Fruit fly (Drosophila melanogaster) whole organism, embryonic: ENCODE data around the gene Tbcc.
A peak's percentile ranks its signal among the peaks of the same experiment; 100 is the strongest.

ENCODE experiments used
- B-H2 ChIP-seq: fragments of 200-800 bp; sonication (Bioruptor generic); optimal IDR thresholded peaks from 2 replicates; lab custom pipeline; 2018; ENCODE audit warnings: missing biosample characterization, mild to moderate bottlenecking, missing genetic modification characterization
- CG10274 ChIP-seq: fragments of 200-800 bp; sonication (Bioruptor generic); optimal IDR thresholded peaks from 3 replicates; lab custom pipeline; 2017; ENCODE audit warnings: missing biosample characterization, mild to moderate bottlenecking, missing genetic modification characterization
- CG10431 ChIP-seq: fragments of 200-800 bp; sonication (Bioruptor generic); optimal IDR thresholded peaks from 3 replicates; lab custom pipeline; 2018; ENCODE audit warnings: missing biosample characterization, mild to moderate bottlenecking, missing genetic modification characterization
- CG11247 ChIP-seq: fragments of 200-800 bp; sonication (Bioruptor generic); IDR thresholded peaks from 2 replicates; pipeline ENCODE4 v1.3.6; 2022; ENCODE audit warnings: missing biosample characterization, missing genetic modification characterization
- CG11504 ChIP-seq: fragments of 200-800 bp; sonication (Bioruptor generic); optimal IDR thresholded peaks from 3 replicates; lab custom pipeline; 2019; ENCODE audit warnings: missing biosample characterization, mild to moderate bottlenecking, missing genetic modification characterization, moderate library complexity
- CG11696 ChIP-seq: fragments of 200-800 bp; sonication (Bioruptor generic); IDR thresholded peaks from 2 replicates; pipeline ENCODE4 v1.3.6; 2022; ENCODE audit warnings: missing biosample characterization, missing genetic modification characterization
- CG12236 ChIP-seq: fragments of 200-800 bp; sonication (Bioruptor generic); optimal IDR thresholded peaks from 2 replicates; lab custom pipeline; 2016; ENCODE audit warnings: missing biosample characterization, missing genetic modification characterization
- CG13287 ChIP-seq: fragments of 200-800 bp; sonication (Bioruptor generic); IDR thresholded peaks from 2 replicates; pipeline ENCODE4 v1.3.6; 2022; ENCODE audit warnings: missing biosample characterization, missing genetic modification characterization; ENCODE audit not compliant: partially characterized antibody
- CG1602 ChIP-seq: fragments of 200-800 bp; sonication (Bioruptor generic); optimal IDR thresholded peaks from 3 replicates; lab custom pipeline; 2016; ENCODE audit warnings: missing biosample characterization, missing genetic modification characterization
- CG1603 ChIP-seq: fragments of 200-800 bp; sonication (Bioruptor generic); optimal IDR thresholded peaks from 2 replicates; lab custom pipeline; 2019; ENCODE audit warnings: missing biosample characterization, mild to moderate bottlenecking, missing genetic modification characterization, moderate library complexity
- CG1647 ChIP-seq: fragments of 200-800 bp; sonication (Bioruptor generic); optimal IDR thresholded peaks from 3 replicates; lab custom pipeline; 2016; ENCODE audit warnings: missing biosample characterization, missing genetic modification characterization
- CG17568 ChIP-seq: fragments of 200-800 bp; sonication (Bioruptor generic); optimal IDR thresholded peaks from 2 replicates; lab custom pipeline; 2018; ENCODE audit warnings: missing biosample characterization, mild to moderate bottlenecking, missing genetic modification characterization, moderate library complexity
- CG18011 ChIP-seq: fragments of 200-800 bp; sonication (Bioruptor generic); optimal IDR thresholded peaks from 2 replicates; lab custom pipeline; 2017; ENCODE audit warnings: missing biosample characterization, missing genetic modification characterization, mild to moderate bottlenecking, moderate library complexity, missing genotype
- CG18476 ChIP-seq: fragments of 200-800 bp; sonication (Bioruptor generic); optimal IDR thresholded peaks from 2 replicates; lab custom pipeline; 2016; ENCODE audit warnings: missing biosample characterization, mild to moderate bottlenecking, missing genetic modification characterization
- CG2678 ChIP-seq: fragments of 200-800 bp; sonication (Bioruptor generic); optimal IDR thresholded peaks from 3 replicates; lab custom pipeline; 2019; ENCODE audit warnings: missing biosample characterization, mild to moderate bottlenecking, missing genetic modification characterization, moderate library complexity
- CG3065 ChIP-seq: fragments of 200-800 bp; sonication (Bioruptor generic); optimal IDR thresholded peaks from 2 replicates; lab custom pipeline; 2016; ENCODE audit warnings: missing biosample characterization, missing genetic modification characterization
- CG3281 ChIP-seq: fragments of 200-800 bp; sonication (Bioruptor generic); optimal IDR thresholded peaks from 3 replicates; lab custom pipeline; 2017; ENCODE audit warnings: missing biosample characterization, mild to moderate bottlenecking, missing genetic modification characterization
- CG3407 ChIP-seq: fragments of 200-800 bp; sonication (Bioruptor generic); optimal IDR thresholded peaks from 2 replicates; lab custom pipeline; 2018; ENCODE audit warnings: missing biosample characterization, mild to moderate bottlenecking, missing genetic modification characterization
- CG34376 ChIP-seq: fragments of 200-800 bp; sonication (Bioruptor generic); optimal IDR thresholded peaks from 2 replicates; lab custom pipeline; 2018; ENCODE audit warnings: missing biosample characterization, mild to moderate bottlenecking, missing genetic modification characterization
- CG4617 ChIP-seq: fragments of 200-800 bp; sonication (Bioruptor generic); optimal IDR thresholded peaks from 3 replicates; lab custom pipeline; 2016; ENCODE audit warnings: missing biosample characterization, missing genetic modification characterization, borderline replicate concordance
- Dref ChIP-seq: fragments of 200-800 bp; sonication (Bioruptor generic); IDR thresholded peaks from 2 replicates; pipeline ENCODE4 v1.3.6; 2022; ENCODE audit warnings: missing biosample characterization, missing genetic modification characterization
- Fer1 ChIP-seq: fragments of 200-800 bp; sonication (Bioruptor generic); optimal IDR thresholded peaks from 2 replicates; lab custom pipeline; 2017; ENCODE audit warnings: missing biosample characterization, mild to moderate bottlenecking, missing genetic modification characterization
- H15 ChIP-seq: fragments of 200-800 bp; sonication (Bioruptor generic); IDR thresholded peaks from 3 replicates; pipeline ENCODE4 v1.3.6; 2022; ENCODE audit warnings: missing biosample characterization, missing genetic modification characterization
- HHEX ChIP-seq: fragments of 200-800 bp; sonication (Bioruptor generic); optimal IDR thresholded peaks from 3 replicates; lab custom pipeline; 2017; ENCODE audit warnings: missing biosample characterization, mild to moderate bottlenecking, missing genetic modification characterization, missing genetic modification reagents
- Jarid2 ChIP-seq: fragments of 200-800 bp; sonication (Bioruptor generic); optimal IDR thresholded peaks from 3 replicates; lab custom pipeline; 2017; ENCODE audit warnings: mild to moderate bottlenecking, missing biosample characterization, missing genetic modification reagents, missing genetic modification characterization
- MBD-R2 ChIP-seq: fragments of 200-800 bp; sonication (Bioruptor generic); IDR thresholded peaks from 2 replicates; pipeline ENCODE4 v1.3.6; 2022; ENCODE audit warnings: missing biosample characterization, missing genetic modification characterization
- MESR4 ChIP-seq: fragments of 200-800 bp; sonication (Bioruptor generic); optimal IDR thresholded peaks from 2 replicates; lab custom pipeline; 2018; ENCODE audit warnings: missing biosample characterization, mild to moderate bottlenecking, missing genetic modification characterization, moderate library complexity
- Oaz ChIP-seq: fragments of 200-800 bp; sonication (Bioruptor generic); IDR thresholded peaks from 2 replicates; pipeline ENCODE4 v1.3.6; 2022; ENCODE audit warnings: missing biosample characterization, missing genetic modification characterization
- PHDP ChIP-seq: fragments of 200-800 bp; sonication (Bioruptor generic); optimal IDR thresholded peaks from 3 replicates; lab custom pipeline; 2018; ENCODE audit warnings: missing biosample characterization, mild to moderate bottlenecking, missing genetic modification characterization, moderate library complexity
- Stat92E ChIP-seq, 3 experiments: fragments of >200 bp in 2 of 3; fragments of 200-800 bp in 1 of 3; sonication (Bioruptor generic) in 1 of 3; optimal IDR thresholded peaks; 2 replicates each; lab custom pipeline; 2017 to 2019; ENCODE audit warnings: missing biosample characterization in 3 of 3, missing genetic modification characterization in 3 of 3, mild to moderate bottlenecking in 1 of 3, moderate library complexity in 1 of 3
- TFAM ChIP-seq: fragments of 200-800 bp; sonication (Bioruptor generic); optimal IDR thresholded peaks from 2 replicates; lab custom pipeline; 2017; ENCODE audit warnings: missing biosample characterization, missing genetic modification characterization, inconsistent platforms
- YL-1 ChIP-seq: fragments of 200-800 bp; sonication (Bioruptor generic); optimal IDR thresholded peaks from 3 replicates; lab custom pipeline; 2017; ENCODE audit warnings: missing biosample characterization, mild to moderate bottlenecking, missing genetic modification characterization
- bab2 ChIP-seq: fragments of 200-800 bp; sonication (Bioruptor generic); optimal IDR thresholded peaks from 2 replicates; lab custom pipeline; 2016; ENCODE audit warnings: missing biosample characterization, missing genetic modification characterization
- bigmax ChIP-seq: fragments of 200-800 bp; sonication (Bioruptor generic); optimal IDR thresholded peaks from 2 replicates; lab custom pipeline; 2018; ENCODE audit warnings: missing biosample characterization, mild to moderate bottlenecking, missing genetic modification characterization
- disco-r ChIP-seq: fragments of 200-800 bp; sonication (Bioruptor generic); optimal IDR thresholded peaks from 2 replicates; lab custom pipeline; 2016; ENCODE audit warnings: missing biosample characterization, missing genetic modification characterization
- dm ChIP-seq: fragments of 200-800 bp; sonication (Bioruptor generic); optimal IDR thresholded peaks from 3 replicates; lab custom pipeline; 2016; ENCODE audit warnings: missing biosample characterization, missing genetic modification characterization
- gcm2 ChIP-seq: fragments of 200-800 bp; sonication (Bioruptor generic); optimal IDR thresholded peaks from 2 replicates; lab custom pipeline; 2016; ENCODE audit warnings: missing biosample characterization, missing genetic modification characterization
- grau ChIP-seq: fragments of 200-800 bp; optimal IDR thresholded peaks from 3 replicates; lab custom pipeline; 2019; ENCODE audit warnings: missing biosample characterization, mild to moderate bottlenecking, missing genetic modification characterization, moderate library complexity
- gro ChIP-seq: fragments of 200-800 bp; sonication (Bioruptor generic); optimal IDR thresholded peaks from 2 replicates; lab custom pipeline; 2016; ENCODE audit warnings: missing biosample characterization, missing genetic modification characterization
- lola ChIP-seq, 3 experiments: fragments of >200 bp in 2 of 3; fragments of 200-800 bp in 1 of 3; sonication (Bioruptor generic) in 1 of 3; optimal IDR thresholded peaks; 2 replicates each; lab custom pipeline; 2017 to 2019; ENCODE audit warnings: missing biosample characterization in 3 of 3, missing genetic modification characterization in 3 of 3, mild to moderate bottlenecking in 1 of 3, moderate library complexity in 1 of 3
- nom ChIP-seq: fragments of 200-800 bp; sonication (Bioruptor generic); optimal IDR thresholded peaks from 2 replicates; lab custom pipeline; 2017; ENCODE audit warnings: missing biosample characterization, missing genetic modification characterization, mild to moderate bottlenecking, moderate library complexity, missing genetic modification reagents
- org-1 ChIP-seq: fragments of 200-800 bp; sonication (Bioruptor generic); optimal IDR thresholded peaks from 2 replicates; lab custom pipeline; 2017; ENCODE audit warnings: missing biosample characterization, missing genetic modification characterization
- row ChIP-seq: fragments of 200-800 bp; sonication (Bioruptor generic); IDR thresholded peaks from 3 replicates; pipeline ENCODE4 v1.3.6; 2022; ENCODE audit warnings: missing biosample characterization, missing genetic modification characterization
- schlank ChIP-seq: fragments of 200-800 bp; sonication (Bioruptor generic); optimal IDR thresholded peaks from 2 replicates; lab custom pipeline; 2018; ENCODE audit warnings: missing biosample characterization, mild to moderate bottlenecking, missing genetic modification characterization
- trem ChIP-seq: fragments of 200-800 bp; optimal IDR thresholded peaks from 3 replicates; lab custom pipeline; 2019; ENCODE audit warnings: missing biosample characterization, mild to moderate bottlenecking, missing genetic modification characterization, moderate library complexity
- unc-4 ChIP-seq: fragments of 200-800 bp; sonication (Bioruptor generic); IDR thresholded peaks from 2 replicates; pipeline ENCODE4 v1.3.6; 2022; ENCODE audit warnings: missing biosample characterization, missing genetic modification characterization; ENCODE audit not compliant: partially characterized antibody
- vvl ChIP-seq: fragments of 200-800 bp; sonication (Bioruptor generic); IDR thresholded peaks from 2 replicates; pipeline ENCODE4 v1.3.6; 2022; ENCODE audit warnings: missing biosample characterization, missing genetic modification characterization

Tbcc gene

DNA sequence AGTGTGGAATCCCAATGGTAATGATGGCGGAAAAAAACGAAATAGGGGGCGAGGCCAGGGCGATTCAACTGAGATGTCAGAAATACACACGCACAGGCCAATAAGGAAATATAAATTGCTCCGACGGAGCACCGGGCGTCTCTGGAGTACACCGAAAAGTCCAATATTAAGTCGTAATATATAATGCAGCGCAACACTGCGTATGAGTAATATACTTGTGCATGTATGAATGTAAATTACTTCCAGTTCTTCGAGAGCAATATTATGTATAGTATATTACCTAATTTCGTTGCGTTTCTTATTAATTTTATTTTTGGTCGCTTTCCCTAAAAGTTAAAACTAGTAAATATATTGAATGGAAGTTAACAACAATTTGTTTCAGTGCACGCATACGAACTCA is 43.0 kb upstream of the Tbcc start (continued):
- TF ChIP-seq CG11247 (GFP tag; lab: Robert Waterston, UW) (no peak), CG11504 (tag; lab: Kevin White, UChicago) (peak; percentile 20)

dm6 chr2L:4227546-4227945 is 40.0 kb upstream of the Tbcc start, which contains the start of gene RpL40:
TSS of gene RpL40 (plus strand) at chr2L:4227699.
- TF ChIP-seq B-H2 (GFP tag; lab: Kevin White, UChicago): no peak
- TF ChIP-seq vvl: peak; percentile 37; the same call in 1 of the 2 replicates
- TF ChIP-seq CG1647 (GFP tag; lab: Kevin White, UChicago): no peak
- peak; percentile 57 for TF ChIP-seq row (GFP tag; lab: Robert Waterston, UW)
- peak; percentile 41; the same call in 1 of the 2 replicates for TF ChIP-seq Dref
- TF ChIP-seq disco-r (GFP tag; lab: Kevin White, UChicago): no peak
- TF ChIP-seq Fer1: peak; percentile 34
- no peak for TF ChIP-seq Oaz (GFP tag; lab: Robert Waterston, UW)
- no peak for TF ChIP-seq CG11696 (GFP tag; lab: Robert Waterston, UW)
- peak; percentile 6 for TF ChIP-seq Jarid2
- TF ChIP-seq gro (GFP tag; lab: Kevin White, UChicago): peak; percentile 3
- TF ChIP-seq grau (tag; lab: Kevin White, UChicago): no peak
- TF ChIP-seq HHEX: peak; percentile 24
- no peak for TF ChIP-seq CG3407 (GFP tag; lab: Kevin White, UChicago)
- TF ChIP-seq CG3281: peak; percentile 24
- TF ChIP-seq gcm2: no peak
- TF ChIP-seq CG1603 (tag; lab: Kevin White, UChicago): peak; percentile 20
- peak; percentile 99 for TF ChIP-seq bigmax (GFP tag; lab: Kevin White, UChicago)
- peak; percentile 43; the same call in 1 of the 2 replicates for TF ChIP-seq CG13287
- peak; percentile 26; the same call in 1 of the 2 replicates for TF ChIP-seq CG11247 (GFP tag; lab: Robert Waterston, UW)
- TF ChIP-seq PHDP: peak; percentile 26
- TF ChIP-seq MBD-R2: 0 out of 2 replicates have a peak, but pooled peaks have one; percentile 8
- TF ChIP-seq CG12236 (GFP tag; lab: Kevin White, UChicago): no peak
- TF ChIP-seq H15 (GFP tag; lab: Robert Waterston, UW): no peak
- TF ChIP-seq nom (GFP tag; lab: Kevin White, UChicago): peak; percentile 32
- TF ChIP-seq MESR4 (GFP tag; lab: Kevin White, UChicago): peak; percentile 97
- TF ChIP-seq bab2: no peak
- TF ChIP-seq CG10431 (GFP tag; lab: Kevin White, UChicago): peak; percentile 32
- TF ChIP-seq CG4617 (GFP tag; lab: Kevin White, UChicago): peak; percentile 28
- TF ChIP-seq CG18476 (GFP tag; lab: Kevin White, UChicago): no peak
- TF ChIP-seq schlank: no peak
- peak; percentile 16 for TF ChIP-seq trem (tag; lab: Kevin White, UChicago)
- TF ChIP-seq CG3065 (GFP tag; lab: Kevin White, UChicago): no peak
- no peak for TF ChIP-seq CG1602
- TF ChIP-seq CG10274: no peak
- TF ChIP-seq org-1 (GFP tag; lab: Kevin White, UChicago): no peak
- no peak for TF ChIP-seq lola (GFP tag; optimal IDR thresholded peaks at IDR 0.05; lab: Kevin White, UChicago)
- peak; percentile 15 for TF ChIP-seq CG34376
- peak; percentile 30 for TF ChIP-seq CG17568 (GFP tag; lab: Kevin White, UChicago)
- TF ChIP-seq Stat92E (GFP tag; optimal IDR thresholded peaks at IDR 0.05; lab: Kevin White, UChicago): peak in 1 of 3 experiments; percentile 63
- TF ChIP-seq YL-1 (GFP tag; lab: Kevin White, UChicago): peak; percentile 93
- peak; percentile 14 for TF ChIP-seq CG2678
- peak; percentile 82 for TF ChIP-seq dm (GFP tag; lab: Kevin White, UChicago)
- 0 out of 2 replicates have a peak, but pooled peaks have one; percentile 32 for TF ChIP-seq unc-4 (GFP tag; lab: Robert Waterston, UW)
- TF ChIP-seq CG18011: no peak
- no peak for TF ChIP-seq TFAM (GFP tag; lab: Kevin White, UChicago)
